Fruit fly (Drosophila melanogaster) whole organism, embryonic: ENCODE data around the gene Aprt.

Source experiments
- CG14441 ChIP-seq: fragments of 200-800 bp; sonication (Bioruptor generic); IDR thresholded peaks from 2 replicates; pipeline ENCODE4 v1.3.6; 2022; ENCODE audit warnings: missing biosample characterization, missing genetic modification characterization
- CG14965 ChIP-seq: fragments of 200-800 bp; sonication (Bioruptor generic); optimal IDR thresholded peaks from 2 replicates; lab custom pipeline; 2016; ENCODE audit warnings: missing biosample characterization, missing genetic modification characterization, borderline replicate concordance
- nom ChIP-seq: fragments of 200-800 bp; sonication (Bioruptor generic); optimal IDR thresholded peaks from 2 replicates; lab custom pipeline; 2017; ENCODE audit warnings: missing biosample characterization, missing genetic modification characterization, mild to moderate bottlenecking, moderate library complexity, missing genetic modification reagents
- schlank ChIP-seq: fragments of 200-800 bp; sonication (Bioruptor generic); optimal IDR thresholded peaks from 2 replicates; lab custom pipeline; 2018; ENCODE audit warnings: missing biosample characterization, mild to moderate bottlenecking, missing genetic modification characterization

- TF ChIP-seq CG14441 (no peak), CG14965 (no peak), schlank (no peak), nom (GFP tag; lab: Kevin White, UChicago) (no peak)
These were observed 20.5 kb upstream of the Aprt start for dm6 chr3L:1905273-1905672.
